Fruit fly (Drosophila melanogaster) whole organism, embryonic: ENCODE data around the gene MED15.
A peak's percentile ranks its signal among the peaks of the same experiment; 100 is the strongest.

ENCODE experiments used
- Awh ChIP-seq: fragments of 200-800 bp; sonication (Bioruptor generic); IDR thresholded peaks from 2 replicates; pipeline ENCODE4, ENCODE4 v1.3.6; 2022; ENCODE audit warnings: missing biosample characterization, missing genetic modification characterization
- CG10431 ChIP-seq: fragments of 200-800 bp; sonication (Bioruptor generic); optimal IDR thresholded peaks from 3 replicates; lab custom pipeline; 2018; ENCODE audit warnings: missing biosample characterization, mild to moderate bottlenecking, missing genetic modification characterization
- CG10462 ChIP-seq: fragments of 200-800 bp; sonication (Bioruptor generic); optimal IDR thresholded peaks from 2 replicates; lab custom pipeline; 2016; ENCODE audit warnings: missing biosample characterization, missing genetic modification characterization
- CG10959 ChIP-seq: fragments of 200-800 bp; sonication (Bioruptor generic); IDR thresholded peaks from 2 replicates; pipeline ENCODE4 v1.3.6; 2022; ENCODE audit warnings: missing biosample characterization, missing genetic modification characterization
- CG17186 ChIP-seq: fragments of 200-800 bp; sonication (Bioruptor generic); optimal IDR thresholded peaks from 3 replicates; lab custom pipeline; 2017; ENCODE audit warnings: missing biosample characterization, missing genetic modification reagents, missing genetic modification characterization
- CG17328 ChIP-seq: fragments of 200-800 bp; sonication (Bioruptor generic); IDR thresholded peaks from 2 replicates; pipeline ENCODE4 v1.3.6; 2022; ENCODE audit warnings: missing biosample characterization, missing genetic modification characterization
- CG18599 ChIP-seq: fragments of 200-800 bp; sonication (Bioruptor generic); optimal IDR thresholded peaks from 3 replicates; lab custom pipeline; 2017; ENCODE audit warnings: missing biosample characterization, missing genetic modification characterization, mild to moderate bottlenecking, moderate library complexity, missing genetic modification reagents
- CG2199 ChIP-seq: fragments of 200-800 bp; sonication (Bioruptor generic); IDR thresholded peaks from 3 replicates; pipeline ENCODE4 v1.3.6; 2022; ENCODE audit warnings: missing biosample characterization, missing genetic modification characterization
- CG2202 ChIP-seq: fragments of 200-800 bp; sonication (Bioruptor generic); optimal IDR thresholded peaks from 2 replicates; lab custom pipeline; 2018; ENCODE audit warnings: missing biosample characterization, mild to moderate bottlenecking, missing genetic modification characterization
- CG2712 ChIP-seq: fragments of 200-800 bp; optimal IDR thresholded peaks from 3 replicates; lab custom pipeline; 2019; ENCODE audit warnings: missing biosample characterization, mild to moderate bottlenecking, missing genetic modification characterization, moderate library complexity
- CG3847 ChIP-seq: fragments of 200-800 bp; sonication (Bioruptor generic); IDR thresholded peaks from 2 replicates; pipeline ENCODE4 v1.3.6; 2022; ENCODE audit warnings: missing biosample characterization, missing genetic modification characterization
- CG42726 ChIP-seq: fragments of 200-800 bp; sonication (Bioruptor generic); IDR thresholded peaks from 2 replicates; pipeline ENCODE4 v1.3.6; 2022; ENCODE audit warnings: missing biosample characterization, missing genetic modification characterization; ENCODE audit not compliant: partially characterized antibody
- CG4328 ChIP-seq: fragments of 200-800 bp; sonication (Bioruptor generic); optimal IDR thresholded peaks from 3 replicates; lab custom pipeline; 2017; ENCODE audit warnings: missing biosample characterization, missing genetic modification reagents, missing genetic modification characterization
- CG7987 ChIP-seq: fragments of 200-800 bp; sonication (Bioruptor generic); optimal IDR thresholded peaks from 2 replicates; lab custom pipeline; 2018; ENCODE audit warnings: missing biosample characterization, mild to moderate bottlenecking, missing genetic modification characterization, moderate library complexity
- CG8089 ChIP-seq: fragments of 200-800 bp; sonication (Bioruptor generic); optimal IDR thresholded peaks from 3 replicates; lab custom pipeline; 2016; ENCODE audit warnings: missing biosample characterization, missing genetic modification characterization
- CG8359 ChIP-seq: fragments of 200-800 bp; sonication (Bioruptor generic); optimal IDR thresholded peaks from 2 replicates; lab custom pipeline; 2017; ENCODE audit warnings: missing biosample characterization, mild to moderate bottlenecking, missing genetic modification characterization, borderline replicate concordance
- CG8944 ChIP-seq: fragments of 200-800 bp; sonication (Bioruptor generic); optimal IDR thresholded peaks from 3 replicates; lab custom pipeline; 2016; ENCODE audit warnings: missing biosample characterization, missing genetic modification characterization
- CG9876 ChIP-seq: fragments of 200-800 bp; sonication (Bioruptor generic); optimal IDR thresholded peaks from 2 replicates; lab custom pipeline; 2016; ENCODE audit warnings: missing biosample characterization, missing genetic modification characterization
- D ChIP-seq, 2 experiments: fragments of 200-800 bp in 1 of 2; fragments of >200 bp in 1 of 2; sonication (Bioruptor generic) in 1 of 2; optimal IDR thresholded peaks; 2 replicates in 1 of 2; 3 replicates in 1 of 2; lab custom pipeline; 2017; ENCODE audit warnings: mild to moderate bottlenecking in 1 of 2, missing biosample characterization in 1 of 2, missing genetic modification characterization in 1 of 2, missing genetic modification reagents in 1 of 2
- Doc3 ChIP-seq: fragments of 200-800 bp; sonication (Bioruptor generic); IDR thresholded peaks from 3 replicates; pipeline ENCODE4 v1.3.6; 2022; ENCODE audit warnings: missing biosample characterization, missing genetic modification characterization; ENCODE audit not compliant: partially characterized antibody
- Dp ChIP-seq: fragments of 200-800 bp; sonication (Bioruptor generic); optimal IDR thresholded peaks from 2 replicates; lab custom pipeline; 2018; ENCODE audit warnings: missing biosample characterization, mild to moderate bottlenecking, missing genetic modification characterization, moderate library complexity
- GATAe ChIP-seq: fragments of 200-800 bp; sonication (Bioruptor generic); conservative IDR thresholded peaks from 2 replicates; pipeline ENCODE4 v1.3.6; 2022; ENCODE audit warnings: missing biosample characterization, missing genetic modification characterization
- Hand ChIP-seq: fragments of 200-800 bp; sonication (Bioruptor generic); optimal IDR thresholded peaks from 2 replicates; lab custom pipeline; 2017; ENCODE audit warnings: mild to moderate bottlenecking, missing biosample characterization, missing genetic modification reagents, missing genetic modification characterization
- HmgD ChIP-seq: fragments of 200-800 bp; sonication (Bioruptor generic); optimal IDR thresholded peaks from 3 replicates; lab custom pipeline; 2016; ENCODE audit warnings: missing biosample characterization, missing genetic modification characterization
- Lhr ChIP-seq: fragments of 200-800 bp; sonication (Bioruptor generic); optimal IDR thresholded peaks from 3 replicates; lab custom pipeline; 2017; ENCODE audit warnings: mild to moderate bottlenecking, missing biosample characterization, missing genetic modification reagents, missing genetic modification characterization
- NC2β ChIP-seq: fragments of 200-800 bp; sonication (Bioruptor generic); optimal IDR thresholded peaks from 2 replicates; lab custom pipeline; 2016; ENCODE audit warnings: missing biosample characterization, missing genetic modification characterization
- Pdp1 ChIP-seq, 2 experiments: fragments of 200-800 bp; sonication (Bioruptor generic); optimal IDR thresholded peaks; 3 replicates each; lab custom pipeline; 2016; ENCODE audit warnings: missing biosample characterization in 2 of 2, missing genetic modification characterization in 2 of 2, mild to moderate bottlenecking in 1 of 2, moderate library complexity in 1 of 2
- Poxn ChIP-seq: fragments of 200-800 bp; sonication (Bioruptor generic); IDR thresholded peaks from 2 replicates; pipeline ENCODE4 v1.3.6; 2022; ENCODE audit warnings: missing biosample characterization, missing genetic modification characterization
- Sox102F ChIP-seq: fragments of 200-800 bp; sonication (Bioruptor generic); optimal IDR thresholded peaks from 2 replicates; lab custom pipeline; 2018; ENCODE audit warnings: missing biosample characterization, mild to moderate bottlenecking, missing genetic modification characterization, moderate library complexity
- Sry-β ChIP-seq: fragments of 200-800 bp; sonication (Bioruptor generic); optimal IDR thresholded peaks from 2 replicates; lab custom pipeline; 2018; ENCODE audit warnings: missing biosample characterization, mild to moderate bottlenecking, missing genetic modification characterization, moderate library complexity
- Ssrp ChIP-seq: fragments of 200-800 bp; sonication (Bioruptor generic); optimal IDR thresholded peaks from 2 replicates; lab custom pipeline; 2018; ENCODE audit warnings: missing biosample characterization, mild to moderate bottlenecking, missing genetic modification characterization, moderate library complexity
- emc ChIP-seq: fragments of 200-800 bp; sonication (Bioruptor generic); optimal IDR thresholded peaks from 2 replicates; lab custom pipeline; 2016; ENCODE audit warnings: missing biosample characterization, missing genetic modification characterization
- ems ChIP-seq: fragments of 200-800 bp; sonication (Bioruptor generic); optimal IDR thresholded peaks from 3 replicates; lab custom pipeline; 2016; ENCODE audit warnings: missing biosample characterization, missing genetic modification characterization
- gcm2 ChIP-seq: fragments of 200-800 bp; sonication (Bioruptor generic); optimal IDR thresholded peaks from 2 replicates; lab custom pipeline; 2016; ENCODE audit warnings: missing biosample characterization, missing genetic modification characterization
- ind ChIP-seq: fragments of 200-800 bp; sonication (Bioruptor generic); optimal IDR thresholded peaks from 3 replicates; lab custom pipeline; 2016; ENCODE audit warnings: missing biosample characterization, missing genetic modification characterization
- ken ChIP-seq: fragments of 200-800 bp; sonication (Bioruptor generic); IDR thresholded peaks from 3 replicates; pipeline ENCODE4 v1.3.6; 2022; ENCODE audit warnings: missing biosample characterization, missing genetic modification characterization
- mirr ChIP-seq: fragments of 200-800 bp; sonication (Bioruptor generic); optimal IDR thresholded peaks from 3 replicates; lab custom pipeline; 2018; ENCODE audit warnings: missing biosample characterization, mild to moderate bottlenecking, missing genetic modification characterization
- pb ChIP-seq: fragments of 200-800 bp; sonication (Bioruptor generic); optimal IDR thresholded peaks from 3 replicates; lab custom pipeline; 2016; ENCODE audit warnings: missing biosample characterization, missing genetic modification characterization
- pros ChIP-seq: fragments of 200-800 bp; sonication (Bioruptor generic); optimal IDR thresholded peaks from 3 replicates; lab custom pipeline; 2019; ENCODE audit warnings: missing biosample characterization, mild to moderate bottlenecking, missing genetic modification characterization, moderate library complexity
- pzg ChIP-seq: fragments of 200-800 bp; sonication (Bioruptor generic); optimal IDR thresholded peaks from 3 replicates; lab custom pipeline; 2018; ENCODE audit warnings: missing biosample characterization, mild to moderate bottlenecking, missing genetic modification characterization, moderate library complexity
- row ChIP-seq: fragments of 200-800 bp; sonication (Bioruptor generic); IDR thresholded peaks from 3 replicates; pipeline ENCODE4 v1.3.6; 2022; ENCODE audit warnings: missing biosample characterization, missing genetic modification characterization
- run ChIP-seq: fragments of 200-800 bp; sonication (Bioruptor generic); optimal IDR thresholded peaks from 3 replicates; lab custom pipeline; 2018; ENCODE audit warnings: missing biosample characterization, mild to moderate bottlenecking, missing genetic modification characterization
- sd ChIP-seq: fragments of 200-800 bp; sonication (Bioruptor generic); optimal IDR thresholded peaks from 3 replicates; lab custom pipeline; 2018; ENCODE audit warnings: missing biosample characterization, mild to moderate bottlenecking, missing genetic modification characterization, moderate library complexity
- stc ChIP-seq: fragments of 200-800 bp; sonication (Bioruptor generic); IDR thresholded peaks from 2 replicates; pipeline ENCODE4 v1.3.6; 2022; ENCODE audit warnings: missing biosample characterization, missing genetic modification characterization
- toy ChIP-seq: fragments of 200-800 bp; sonication (Bioruptor generic); IDR thresholded peaks from 2 replicates; pipeline ENCODE4 v1.3.6; 2022; ENCODE audit warnings: missing biosample characterization, missing genetic modification characterization
- trem ChIP-seq: fragments of 200-800 bp; optimal IDR thresholded peaks from 3 replicates; lab custom pipeline; 2019; ENCODE audit warnings: missing biosample characterization, mild to moderate bottlenecking, missing genetic modification characterization, moderate library complexity
- vfl ChIP-seq: fragments of 200-800 bp; sonication (Bioruptor generic); optimal IDR thresholded peaks from 2 replicates; lab custom pipeline; 2016; ENCODE audit warnings: missing biosample characterization, missing genetic modification characterization
- zen ChIP-seq: fragments of 200-800 bp; sonication (Bioruptor generic); optimal IDR thresholded peaks from 3 replicates; lab custom pipeline; 2018; ENCODE audit warnings: missing biosample characterization, mild to moderate bottlenecking, missing genetic modification characterization, moderate library complexity
- zfh2 ChIP-seq: fragments of 200-800 bp; sonication (Bioruptor generic); optimal IDR thresholded peaks from 2 replicates; lab custom pipeline; 2016; ENCODE audit warnings: missing biosample characterization, missing genetic modification characterization

The MED15 gene

dm6 chr2L:521940-522632, 49.3 kb downstream of the MED15 start (continued):
- TF ChIP-seq D (optimal IDR thresholded peaks at IDR 0.05; lab: Kevin White, UChicago) (no peak), D (GFP tag; optimal IDR thresholded peaks at IDR 0.05; lab: Kevin White, UChicago) (peak; percentile 82), GATAe (GFP tag; lab: Robert Waterston, UW) (peak; percentile 60), CG7987 (GFP tag; lab: Kevin White, UChicago) (peak; percentile 60), Sox102F (GFP tag; lab: Kevin White, UChicago) (peak; percentile 89), CG10959 (GFP tag; lab: Robert Waterston, UW) (peak; percentile 90), Poxn (GFP tag; lab: Robert Waterston, UW) (no peak), ems (GFP tag; lab: Kevin White, UChicago) (peak; percentile 39), CG8089 (peak; percentile 34), pzg (no peak), CG9876 (GFP tag; lab: Kevin White, UChicago) (no peak), trem (peak; percentile 85), pros (GFP tag; lab: Kevin White, UChicago) (peak; percentile 87), Ssrp (peak; percentile 69), ken (GFP tag; lab: Robert Waterston, UW) (peak; percentile 85; the same call in 2 of the 3 replicates), Dp (GFP tag; lab: Kevin White, UChicago) (no peak), ind (peak; percentile 82), Doc3 (GFP tag; lab: Robert Waterston, UW) (no peak), gcm2 (GFP tag; lab: Kevin White, UChicago) (no peak), stc (GFP tag; lab: Robert Waterston, UW) (peak; percentile 87), CG42726 (no peak), Awh (GFP tag; lab: Robert Waterston, UW) (peak; percentile 83), mirr (GFP tag; lab: Kevin White, UChicago) (peak; percentile 54), CG17186 (peak; percentile 69), Lhr (GFP tag; lab: Kevin White, UChicago) (peak; percentile 32), CG2712 (tag; lab: Kevin White, UChicago) (peak; percentile 93), CG10431 (no peak), zen (peak; percentile 93), CG2199 (GFP tag; lab: Robert Waterston, UW) (peak; percentile 91), CG10462 (GFP tag; lab: Kevin White, UChicago) (peak; percentile 73), zfh2 (no peak), CG2202 (peak; percentile 63), NC2β (GFP tag; lab: Kevin White, UChicago) (peak; percentile 72), row (GFP tag; lab: Robert Waterston, UW) (peak; percentile 92), CG3847 (GFP tag; lab: Robert Waterston, UW) (peak; percentile 31; the same call in 1 of the 2 replicates), Pdp1 (GFP tag; optimal IDR thresholded peaks at IDR 0.05; lab: Kevin White, UChicago) (peak; percentile 46 to 57), CG8944 (GFP tag; lab: Kevin White, UChicago) (peak; percentile 38), CG4328 (GFP tag; lab: Kevin White, UChicago) (no peak), vfl (peak; percentile 20), CG18599 (GFP tag; lab: Kevin White, UChicago) (peak; percentile 81), sd (tag; lab: Kevin White, UChicago) (no peak), toy (GFP tag; lab: Robert Waterston, UW) (0 out of 2 replicates have a peak, but pooled peaks have one; percentile 15), emc (no peak), CG8359 (peak; percentile 65), Hand (GFP tag; lab: Kevin White, UChicago) (no peak), Sry-β (no peak), HmgD (no peak), run (peak; percentile 28), pb (GFP tag; lab: Kevin White, UChicago) (no peak), CG17328 (peak; percentile 84)
